Fruit fly (Drosophila melanogaster) whole organism, embryonic: Measurements from ENCODE around the gene CG46440.

Experiments used
- BEAF-32 ChIP-seq: fragments of 200-800 bp; sonication (Bioruptor generic); optimal IDR thresholded peaks from 3 replicates; lab custom pipeline; 2017; ENCODE audit warnings: missing biosample characterization, missing genetic modification characterization, mild to moderate bottlenecking, moderate library complexity, missing genetic modification reagents
- Bgb ChIP-seq: fragments of 200-800 bp; sonication (Bioruptor generic); IDR thresholded peaks from 2 replicates; pipeline ENCODE4 v1.3.6; 2022; ENCODE audit warnings: missing biosample characterization, missing genetic modification characterization; ENCODE audit not compliant: partially characterized antibody
- CG11695 ChIP-seq: fragments of 200-800 bp; sonication (Bioruptor generic); IDR thresholded peaks from 3 replicates; pipeline ENCODE4 v1.3.6; 2022; ENCODE audit warnings: missing biosample characterization, missing genetic modification characterization
- CG11723 ChIP-seq: fragments of 200-800 bp; sonication (Bioruptor generic); optimal IDR thresholded peaks from 2 replicates; lab custom pipeline; 2017; ENCODE audit warnings: missing biosample characterization, mild to moderate bottlenecking, missing genetic modification characterization
- CG12104 ChIP-seq: fragments of 200-800 bp; sonication (Bioruptor generic); optimal IDR thresholded peaks from 3 replicates; lab custom pipeline; 2016; ENCODE audit warnings: missing biosample characterization, missing genetic modification characterization
- CG13287 ChIP-seq: fragments of 200-800 bp; sonication (Bioruptor generic); IDR thresholded peaks from 2 replicates; pipeline ENCODE4 v1.3.6; 2022; ENCODE audit warnings: missing biosample characterization, missing genetic modification characterization; ENCODE audit not compliant: partially characterized antibody
- CG14710 ChIP-seq: fragments of 200-800 bp; sonication (Bioruptor generic); optimal IDR thresholded peaks from 3 replicates; lab custom pipeline; 2019; ENCODE audit warnings: missing biosample characterization, mild to moderate bottlenecking, missing genetic modification characterization, moderate library complexity
- CG16813 ChIP-seq: fragments of 200-800 bp; sonication (Bioruptor generic); IDR thresholded peaks from 3 replicates; pipeline ENCODE4 v1.3.6; 2022; ENCODE audit warnings: missing biosample characterization, missing genetic modification characterization; ENCODE audit not compliant: partially characterized antibody
- CG2116 ChIP-seq: fragments of 200-800 bp; sonication (Bioruptor generic); optimal IDR thresholded peaks from 3 replicates; lab custom pipeline; 2018; ENCODE audit warnings: missing biosample characterization, mild to moderate bottlenecking, missing genetic modification characterization
- CG2712 ChIP-seq: fragments of 200-800 bp; optimal IDR thresholded peaks from 3 replicates; lab custom pipeline; 2019; ENCODE audit warnings: missing biosample characterization, mild to moderate bottlenecking, missing genetic modification characterization, moderate library complexity
- CG31441 ChIP-seq: fragments of 200-800 bp; sonication (Bioruptor generic); IDR thresholded peaks from 2 replicates; pipeline ENCODE4 v1.3.6; 2022; ENCODE audit warnings: missing biosample characterization, missing genetic modification characterization
- CG3995 ChIP-seq: fragments of 200-800 bp; sonication (Bioruptor generic); optimal IDR thresholded peaks from 3 replicates; lab custom pipeline; 2016; ENCODE audit warnings: missing biosample characterization, missing genetic modification characterization
- CG4328 ChIP-seq: fragments of 200-800 bp; sonication (Bioruptor generic); optimal IDR thresholded peaks from 3 replicates; lab custom pipeline; 2017; ENCODE audit warnings: missing biosample characterization, missing genetic modification reagents, missing genetic modification characterization
- CG4617 ChIP-seq: fragments of 200-800 bp; sonication (Bioruptor generic); optimal IDR thresholded peaks from 3 replicates; lab custom pipeline; 2016; ENCODE audit warnings: missing biosample characterization, missing genetic modification characterization, borderline replicate concordance
- CG4854 ChIP-seq: fragments of 200-800 bp; sonication (Bioruptor generic); optimal IDR thresholded peaks from 2 replicates; lab custom pipeline; 2016; ENCODE audit warnings: missing biosample characterization, missing genetic modification characterization, inconsistent platforms
- CG7357 ChIP-seq: fragments of 200-800 bp; sonication (Bioruptor generic); IDR thresholded peaks from 3 replicates; pipeline ENCODE4 v1.3.6; 2022; ENCODE audit warnings: missing biosample characterization, missing genetic modification characterization
- CG7963 ChIP-seq: fragments of 200-800 bp; sonication (Bioruptor generic); IDR thresholded peaks from 3 replicates; pipeline ENCODE4 v1.3.6; 2022; ENCODE audit warnings: missing biosample characterization, missing genetic modification characterization; ENCODE audit not compliant: partially characterized antibody
- CG8281 ChIP-seq: fragments of 200-800 bp; sonication (Bioruptor generic); optimal IDR thresholded peaks from 2 replicates; lab custom pipeline; 2018; ENCODE audit warnings: missing biosample characterization, mild to moderate bottlenecking, missing genetic modification characterization, moderate library complexity
- CG8290 ChIP-seq, 3 experiments: fragments of 200-800 bp; sonication (Bioruptor generic); optimal IDR thresholded peaks; 2 replicates each; lab custom pipeline; 2016 to 2019; ENCODE audit warnings: missing biosample characterization in 3 of 3, missing genetic modification characterization in 3 of 3, mild to moderate bottlenecking in 2 of 3, moderate library complexity in 1 of 3
- CG9797 ChIP-seq: fragments of 200-800 bp; sonication (Bioruptor generic); optimal IDR thresholded peaks from 3 replicates; lab custom pipeline; 2018; ENCODE audit warnings: missing biosample characterization, mild to moderate bottlenecking, missing genetic modification characterization
- Dp ChIP-seq: fragments of 200-800 bp; sonication (Bioruptor generic); optimal IDR thresholded peaks from 2 replicates; lab custom pipeline; 2018; ENCODE audit warnings: missing biosample characterization, mild to moderate bottlenecking, missing genetic modification characterization, moderate library complexity
- Dref ChIP-seq: fragments of 200-800 bp; sonication (Bioruptor generic); IDR thresholded peaks from 2 replicates; pipeline ENCODE4 v1.3.6; 2022; ENCODE audit warnings: missing biosample characterization, missing genetic modification characterization
- Drgx ChIP-seq: fragments of 200-800 bp; sonication (Bioruptor generic); IDR thresholded peaks from 2 replicates; pipeline ENCODE4 v1.3.6; 2022; ENCODE audit warnings: missing biosample characterization, missing genetic modification characterization
- Elba2 ChIP-seq: fragments of 200-800 bp; sonication (Bioruptor generic); optimal IDR thresholded peaks from 3 replicates; lab custom pipeline; 2016; ENCODE audit warnings: missing biosample characterization, missing genetic modification characterization
- HLH4C ChIP-seq: fragments of 200-800 bp; sonication (Bioruptor generic); IDR thresholded peaks from 3 replicates; pipeline ENCODE4 v1.3.6; 2022; ENCODE audit warnings: missing biosample characterization, missing genetic modification characterization; ENCODE audit not compliant: partially characterized antibody
- Hsf ChIP-seq: fragments of 200-800 bp; sonication (Bioruptor generic); optimal IDR thresholded peaks from 3 replicates; lab custom pipeline; 2016; ENCODE audit warnings: missing biosample characterization, missing genetic modification characterization
- MESR4 ChIP-seq: fragments of 200-800 bp; sonication (Bioruptor generic); optimal IDR thresholded peaks from 2 replicates; lab custom pipeline; 2018; ENCODE audit warnings: missing biosample characterization, mild to moderate bottlenecking, missing genetic modification characterization, moderate library complexity
- Med ChIP-seq: fragments of 200-800 bp; sonication (Bioruptor generic); peaks from one replicate; lab custom pipeline; 2016; ENCODE audit warnings: missing biosample characterization, missing genetic modification characterization, mild to moderate bottlenecking, inconsistent platforms, moderate library complexity
- Myb ChIP-seq: fragments of 200-800 bp; sonication (Bioruptor generic); optimal IDR thresholded peaks from 2 replicates; lab custom pipeline; 2016; ENCODE audit warnings: missing biosample characterization, missing genetic modification characterization
- Opbp ChIP-seq: fragments of 200-800 bp; sonication (Bioruptor generic); IDR thresholded peaks from 3 replicates; pipeline ENCODE4 v1.3.6; 2022; ENCODE audit warnings: missing biosample characterization, missing genetic modification characterization; ENCODE audit not compliant: partially characterized antibody
- Scr ChIP-seq: fragments of 200-800 bp; sonication (Bioruptor generic); IDR thresholded peaks from 2 replicates; pipeline ENCODE4 v1.3.6; 2022; ENCODE audit warnings: missing biosample characterization, missing genetic modification characterization; ENCODE audit not compliant: partially characterized antibody
- Sry-δ ChIP-seq: fragments of 200-800 bp; sonication (Bioruptor generic); optimal IDR thresholded peaks from 2 replicates; lab custom pipeline; 2016; ENCODE audit warnings: missing biosample characterization, missing genetic modification characterization
- YL-1 ChIP-seq: fragments of 200-800 bp; sonication (Bioruptor generic); optimal IDR thresholded peaks from 3 replicates; lab custom pipeline; 2017; ENCODE audit warnings: missing biosample characterization, mild to moderate bottlenecking, missing genetic modification characterization
- ato ChIP-seq: fragments of 200-800 bp; sonication (Bioruptor generic); IDR thresholded peaks from 2 replicates; pipeline ENCODE4 v1.3.6; 2022; ENCODE audit warnings: missing biosample characterization, missing genetic modification characterization; ENCODE audit not compliant: partially characterized antibody
- bbx ChIP-seq: fragments of 200-800 bp; sonication (Bioruptor generic); IDR thresholded peaks from 2 replicates; pipeline ENCODE4 v1.3.6; 2022; ENCODE audit warnings: missing biosample characterization, missing genetic modification characterization; ENCODE audit not compliant: partially characterized antibody
- da ChIP-seq: fragments of 200-800 bp; sonication (Bioruptor generic); optimal IDR thresholded peaks from 2 replicates; lab custom pipeline; 2016; ENCODE audit warnings: missing biosample characterization, missing genetic modification characterization
- hkb ChIP-seq, 2 experiments: fragments of 200-800 bp in 1 of 2; fragments of >200 bp in 1 of 2; sonication (Bioruptor generic) in 1 of 2; IDR thresholded peaks in 1 of 2; optimal IDR thresholded peaks in 1 of 2; 2 replicates each; pipeline versions ENCODE4 v1.3.6 to Lab custom; 2017 to 2022; ENCODE audit warnings: missing biosample characterization in 1 of 2, missing genetic modification characterization in 1 of 2
- kni ChIP-seq: fragments of 200-800 bp; sonication (Bioruptor generic); optimal IDR thresholded peaks from 3 replicates; lab custom pipeline; 2017; ENCODE audit warnings: mild to moderate bottlenecking, missing biosample characterization, missing genetic modification reagents, missing genetic modification characterization
- knrl ChIP-seq: fragments of 200-800 bp; sonication (Bioruptor generic); IDR thresholded peaks from 3 replicates; pipeline ENCODE4 v1.3.6; 2022; ENCODE audit warnings: missing biosample characterization, missing genetic modification characterization; ENCODE audit not compliant: partially characterized antibody
- mam ChIP-seq: fragments of 200-800 bp; sonication (Bioruptor generic); optimal IDR thresholded peaks from 3 replicates; lab custom pipeline; 2016; ENCODE audit warnings: missing biosample characterization, missing genetic modification characterization
- nmo ChIP-seq: fragments of 200-800 bp; sonication (Bioruptor generic); optimal IDR thresholded peaks from 2 replicates; lab custom pipeline; 2018; ENCODE audit warnings: missing biosample characterization, mild to moderate bottlenecking, missing genetic modification characterization, moderate library complexity
- prd ChIP-seq, 3 experiments: fragments of >200 bp in 2 of 3; fragments of 200-800 bp in 1 of 3; sonication (Bioruptor generic) in 1 of 3; optimal IDR thresholded peaks in 2 of 3; IDR thresholded peaks in 1 of 3; 2 replicates in 2 of 3; 3 replicates in 1 of 3; pipeline versions ENCODE4 v1.3.6 to Lab custom; 2017 to 2022; ENCODE audit warnings: missing biosample characterization in 1 of 3, missing genetic modification characterization in 1 of 3
- tna ChIP-seq: fragments of 200-800 bp; sonication (Bioruptor generic); IDR thresholded peaks from 2 replicates; pipeline ENCODE4 v1.3.6; 2022; ENCODE audit warnings: missing biosample characterization, missing genetic modification characterization; ENCODE audit not compliant: partially characterized antibody
- trem ChIP-seq: fragments of 200-800 bp; optimal IDR thresholded peaks from 3 replicates; lab custom pipeline; 2019; ENCODE audit warnings: missing biosample characterization, mild to moderate bottlenecking, missing genetic modification characterization, moderate library complexity
- unpg ChIP-seq: fragments of 200-800 bp; sonication (Bioruptor generic); optimal IDR thresholded peaks from 3 replicates; lab custom pipeline; 2018; ENCODE audit warnings: missing biosample characterization, mild to moderate bottlenecking, missing genetic modification characterization, moderate library complexity
- vnd ChIP-seq: fragments of 200-800 bp; sonication (Bioruptor generic); IDR thresholded peaks from 3 replicates; pipeline ENCODE4 v1.3.6; 2022; ENCODE audit warnings: missing biosample characterization, missing genetic modification characterization; ENCODE audit not compliant: partially characterized antibody

Gene CG46440

dm6 chrX:15857601-15858284, at the start of gene CG46440, which contains the start of gene Myb (continued):
- TF ChIP-seq CG11695 (GFP tag; lab: Robert Waterston, UW) (no peak), knrl (GFP tag; lab: Robert Waterston, UW) (peak; percentile 82), CG12104 (GFP tag; lab: Kevin White, UChicago) (no peak), YL-1 (peak; percentile 43), CG2712 (tag; lab: Kevin White, UChicago) (peak; percentile 26), Opbp (GFP tag; lab: Robert Waterston, UW) (peak; percentile 91), ato (GFP tag; lab: Robert Waterston, UW) (peak; percentile 83), CG4328 (no peak), HLH4C (GFP tag; lab: Robert Waterston, UW) (peak; percentile 84), CG3995 (GFP tag; lab: Kevin White, UChicago) (peak; percentile 71), kni (GFP tag; lab: Kevin White, UChicago) (peak; percentile 14), Myb (GFP tag; lab: Kevin White, UChicago) (peak; percentile 73), CG2116 (GFP tag; lab: Kevin White, UChicago) (peak; percentile 96), trem (tag; lab: Kevin White, UChicago) (peak; percentile 18), Hsf (GFP tag; lab: Kevin White, UChicago) (no peak), vnd (GFP tag; lab: Robert Waterston, UW) (peak; percentile 83), BEAF-32 (GFP tag; lab: Kevin White, UChicago) (peak; percentile 83), Elba2 (GFP tag; lab: Kevin White, UChicago) (peak; percentile 29), unpg (GFP tag; lab: Kevin White, UChicago) (peak; percentile 1), da (GFP tag; lab: Kevin White, UChicago) (no peak), Bgb (GFP tag; lab: Robert Waterston, UW) (peak; percentile 86), CG7963 (GFP tag; lab: Robert Waterston, UW) (peak; percentile 86), Dref (GFP tag; lab: Robert Waterston, UW) (peak; percentile 88), Sry-δ (peak; percentile 76), bbx (GFP tag; lab: Robert Waterston, UW) (peak; percentile 87), CG31441 (GFP tag; lab: Robert Waterston, UW) (no peak), CG8281 (tag; lab: Kevin White, UChicago) (no peak), CG9797 (GFP tag; lab: Kevin White, UChicago) (peak; percentile 59), nmo (GFP tag; lab: Kevin White, UChicago) (peak; percentile 14), CG16813 (GFP tag; lab: Robert Waterston, UW) (peak; percentile 90), CG14710 (tag; lab: Kevin White, UChicago) (peak; percentile 24), Med (GFP tag; lab: Kevin White, UChicago) (peak; percentile 63), CG11723 (GFP tag; lab: Kevin White, UChicago) (no peak), CG13287 (peak; percentile 79), Scr (GFP tag; lab: Robert Waterston, UW) (peak; percentile 83), CG7357 (peak; percentile 92), prd (optimal IDR thresholded peaks at IDR 0.05; lab: Kevin White, UChicago) (no peak), prd (GFP tag; IDR thresholded peaks at IDR 0.05; lab: Robert Waterston, UW) (peak; percentile 16; the same call in 1 of the 3 replicates), MESR4 (peak; percentile 82), hkb (optimal IDR thresholded peaks at IDR 0.05; lab: Kevin White, UChicago) (no peak), hkb (GFP tag; IDR thresholded peaks at IDR 0.05; lab: Robert Waterston, UW) (0 out of 2 replicates have a peak, but pooled peaks have one; percentile 19), Dp (GFP tag; lab: Kevin White, UChicago) (peak; percentile 13), tna (GFP tag; lab: Robert Waterston, UW) (peak; percentile 78), mam (GFP tag; lab: Kevin White, UChicago) (peak; percentile 5), Drgx (no peak), CG4617 (GFP tag; lab: Kevin White, UChicago) (peak; percentile 45), CG4854 (GFP tag; lab: Kevin White, UChicago) (no peak), CG8290 (GFP tag; optimal IDR thresholded peaks at IDR 0.05; lab: Kevin White, UChicago) (peak; percentile 80), CG8290 (tag; optimal IDR thresholded peaks at IDR 0.05; lab: Kevin White, UChicago) (peak; percentile 51 to 74)
